Fruit fly (Drosophila melanogaster): ENCODE data around the gene Ak3.
A peak's percentile ranks its signal among the peaks of the same experiment; 100 is the strongest.

The Ak3 gene

DNA sequence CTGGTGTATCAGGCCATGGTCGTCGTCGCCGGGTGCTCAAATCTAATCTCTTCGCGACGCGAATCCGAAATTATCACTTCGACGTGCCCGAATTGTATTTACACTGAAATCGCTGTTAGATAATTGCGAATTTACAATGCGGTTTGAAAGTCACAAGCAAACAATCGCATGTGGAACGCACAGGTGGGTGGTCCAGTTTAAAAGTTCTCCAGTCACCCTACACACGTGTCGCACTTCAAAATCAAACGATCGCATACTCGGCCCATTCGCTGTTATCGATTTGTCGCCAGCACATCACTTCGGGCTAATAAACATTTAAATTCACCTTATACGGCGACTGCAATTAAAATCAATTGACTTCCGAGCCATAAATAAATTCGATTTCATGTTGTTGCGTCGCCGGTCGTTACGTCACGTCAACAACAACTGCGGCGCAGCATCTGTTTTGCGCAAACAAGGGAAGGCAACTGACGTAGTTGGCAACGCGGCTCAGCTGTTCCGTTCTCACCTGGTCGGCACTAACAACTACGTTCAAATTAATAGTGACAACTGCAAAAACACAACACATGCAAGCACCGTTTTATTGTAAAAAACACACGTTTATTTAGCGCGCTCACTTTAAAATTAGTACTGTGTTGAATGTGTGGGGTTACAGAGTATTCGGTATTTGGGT lies 26.5 kb downstream of the Ak3 start, which contains the start of gene CG6574 (continued):
- no peak for TF ChIP-seq CG8632 (GFP tag; optimal IDR thresholded peaks at IDR 0.05)
- no peak for TF ChIP-seq CG8119 (GFP tag; IDR thresholded peaks at IDR 0.05)
- no peak for TF ChIP-seq salr (GFP tag; optimal IDR thresholded peaks at IDR 0.05)
- TF ChIP-seq CG11902 (GFP tag; optimal IDR thresholded peaks at IDR 0.05), result no peak
- TF ChIP-seq fkh (GFP tag; optimal IDR thresholded peaks at IDR 0.05), result peak; percentile 77

DNA sequence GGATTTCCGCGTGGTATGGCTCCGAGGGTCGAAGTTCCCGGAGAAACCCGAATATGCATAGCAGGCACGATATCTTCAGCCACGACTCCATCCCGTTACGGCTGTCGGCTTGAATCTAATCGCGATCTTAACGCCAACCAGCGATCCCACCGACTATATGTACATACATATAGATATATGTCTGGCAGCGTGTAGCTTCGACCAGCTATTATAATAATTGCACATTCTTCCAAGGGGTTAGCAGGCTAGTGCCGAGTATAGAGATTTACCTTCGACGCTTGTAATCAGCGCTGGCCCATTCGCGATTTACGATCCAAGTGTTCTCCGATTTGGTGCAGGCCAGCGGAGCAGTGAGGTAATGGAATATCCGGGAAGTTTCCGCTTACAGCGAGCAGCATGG lies 29.7 kb downstream of the Ak3 start, which contains the start of gene CG14694:
Gene CG14694, minus strand, starts transcription at position 101 of the 400 bp plus-strand sequence.
- no peak for TF ChIP-seq CG8319 (GFP tag; optimal IDR thresholded peaks at IDR 0.05)
- no peak for TF ChIP-seq CG9139 (GFP tag; optimal IDR thresholded peaks at IDR 0.05)
- TF ChIP-seq Sox15 (GFP tag; optimal IDR thresholded peaks at IDR 0.05), result no peak
- no peak for TF ChIP-seq OdsH (GFP tag; optimal IDR thresholded peaks at IDR 0.05)
- TF ChIP-seq cyc (GFP tag; optimal IDR thresholded peaks at IDR 0.05), result no peak
- no peak for TF ChIP-seq Sox102F (GFP tag; optimal IDR thresholded peaks at IDR 0.05)
- TF ChIP-seq CG6163 (GFP tag; IDR thresholded peaks at IDR 0.05), result no peak
- no peak for TF ChIP-seq Ets96B (tag; optimal IDR thresholded peaks at IDR 0.05)
- TF ChIP-seq salr (GFP tag; optimal IDR thresholded peaks at IDR 0.05), result no peak
- no peak for TF ChIP-seq CG3919 (GFP tag; optimal IDR thresholded peaks at IDR 0.05)

DNA sequence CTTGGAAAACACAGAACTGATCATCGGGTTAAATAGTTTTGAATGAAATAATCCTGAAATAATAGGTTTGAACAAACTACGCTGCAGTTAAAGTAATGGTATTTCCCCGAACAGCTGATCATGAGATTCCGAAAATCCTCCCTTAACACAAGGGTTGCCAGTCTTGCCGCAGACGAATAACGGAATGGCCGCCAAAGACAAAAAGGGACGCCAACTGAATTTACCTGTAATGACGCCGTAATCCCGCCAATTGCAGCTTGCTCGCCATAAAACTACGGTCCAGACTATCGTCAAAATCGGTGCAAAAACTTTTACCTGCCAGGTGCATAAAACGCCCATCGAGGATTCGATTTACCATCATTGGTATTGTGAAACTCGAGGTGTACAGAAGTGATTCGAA lies 32.8 kb downstream of the Ak3 start, which contains the start of gene CG4570:
Gene CG4570, plus strand, starts transcription at position 190 of the 400 bp plus-strand sequence.
- TF ChIP-seq Hr39 (GFP tag; optimal IDR thresholded peaks at IDR 0.05), result no peak
- TF ChIP-seq CG9139 (GFP tag; optimal IDR thresholded peaks at IDR 0.05), result no peak
- TF ChIP-seq esn (GFP tag; optimal IDR thresholded peaks at IDR 0.05), result no peak
- no peak for TF ChIP-seq CG11762 (GFP tag; optimal IDR thresholded peaks at IDR 0.05; ENCODE audit: insufficient read depth)
- no peak for TF ChIP-seq CG6163 (GFP tag; IDR thresholded peaks at IDR 0.05)
- no peak for TF ChIP-seq CG4318 (GFP tag; optimal IDR thresholded peaks at IDR 0.05)
- no peak for TF ChIP-seq CG15336 (GFP tag; IDR thresholded peaks at IDR 0.05)
- no peak for TF ChIP-seq fkh (GFP tag; optimal IDR thresholded peaks at IDR 0.05)
- no peak for TF ChIP-seq CG6854 (GFP tag; optimal IDR thresholded peaks at IDR 0.05)

DNA sequence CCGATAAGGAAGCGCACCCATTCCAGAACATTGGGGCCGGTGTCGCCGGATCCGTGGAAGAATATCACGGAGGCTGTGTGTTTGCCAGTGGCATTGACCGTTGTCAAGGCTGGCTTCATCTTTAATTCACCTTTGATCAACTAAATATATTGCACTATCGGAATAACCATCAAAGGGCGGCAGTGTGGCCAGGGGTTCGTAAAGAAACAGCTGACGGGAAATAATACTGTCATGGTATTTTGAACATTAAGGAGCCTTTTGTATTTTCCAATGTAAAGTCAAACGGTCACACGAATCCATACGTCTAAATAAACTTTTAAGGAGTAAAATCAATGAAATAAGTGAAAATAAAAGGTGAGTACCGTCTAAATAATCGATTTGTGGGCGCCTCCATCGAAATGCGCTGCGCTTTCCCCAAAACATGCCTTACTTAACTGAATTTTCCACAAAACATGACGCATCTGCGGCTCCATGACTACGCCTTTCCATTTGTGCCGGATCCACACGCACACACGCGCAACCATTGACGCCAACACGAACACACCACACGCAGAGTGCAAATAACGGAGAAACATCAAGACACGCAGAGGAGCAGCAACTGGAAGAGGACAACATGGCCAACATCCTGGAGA lies 35.0 kb downstream of the Ak3 start, which contains the start of the genes CG6567 and CG4511:
Gene CG6567, minus strand, starts transcription at position 209 of the 632 bp plus-strand sequence.
Gene CG4511, plus strand, starts transcription at position 259 of the 632 bp plus-strand sequence.
- TF ChIP-seq CG4318 (GFP tag; optimal IDR thresholded peaks at IDR 0.05) (no peak), fd59A (GFP tag; optimal IDR thresholded peaks at IDR 0.05) (no peak), CG1621 (tag; optimal IDR thresholded peaks at IDR 0.05) (peak; percentile 87), Lpt (GFP tag; optimal IDR thresholded peaks at IDR 0.05) (no peak), Smox (GFP tag; optimal IDR thresholded peaks at IDR 0.05) (no peak)

DNA sequence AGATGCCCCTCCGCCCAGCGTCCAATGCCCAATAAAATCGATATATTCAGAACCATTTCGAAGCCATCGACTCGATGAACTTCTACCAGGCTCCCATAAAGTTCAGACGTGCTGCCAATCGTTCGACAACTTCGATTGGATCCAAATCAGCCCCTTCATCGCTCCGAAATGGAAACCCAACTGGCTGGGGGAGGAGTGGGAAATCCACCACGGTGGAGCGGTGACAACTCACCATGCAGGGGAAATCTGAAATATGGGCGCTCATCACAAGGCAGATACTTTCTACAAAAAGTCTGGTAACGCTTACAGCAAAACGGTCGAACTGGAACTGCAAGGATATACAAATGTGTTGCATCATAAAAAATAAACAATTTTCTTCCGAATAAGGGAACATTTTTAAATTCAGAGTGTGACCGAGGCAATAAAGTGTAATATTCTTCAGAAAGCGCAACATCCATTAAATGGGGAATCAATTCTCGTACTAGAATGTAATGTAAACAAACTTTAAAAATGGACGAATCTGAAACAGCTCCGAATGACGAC lies 37.1 kb downstream of the Ak3 start, which contains the start of gene CG4565:
Gene CG4565, plus strand, starts transcription at position 493 of the 543 bp plus-strand sequence.
- peak; percentile 49 for TF ChIP-seq fkh (GFP tag; optimal IDR thresholded peaks at IDR 0.05)
- TF ChIP-seq CG7368 (GFP tag; optimal IDR thresholded peaks at IDR 0.05), result no peak
- TF ChIP-seq Eip78C (GFP tag), result peak; percentile 24

DNA sequence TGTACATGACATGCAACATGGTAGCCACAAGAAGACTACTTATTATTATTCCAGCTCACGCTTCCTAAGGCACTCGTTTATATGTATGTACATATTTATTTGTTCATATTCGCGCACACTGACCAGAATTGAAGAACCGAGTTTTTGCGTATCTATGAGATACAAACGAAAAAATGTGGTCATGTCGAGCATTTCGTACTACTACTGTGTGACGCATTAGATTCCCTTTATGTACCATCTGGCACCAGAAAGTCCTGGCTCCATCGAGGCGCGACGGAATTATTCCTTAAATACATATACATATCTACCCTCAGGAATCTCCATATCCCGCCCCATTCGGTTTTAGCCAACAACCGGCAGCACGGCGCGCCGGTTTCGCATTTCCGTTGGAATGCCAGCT lies 38.8 kb downstream of the Ak3 start:
- TF ChIP-seq salr (GFP tag; optimal IDR thresholded peaks at IDR 0.05) (no peak), eg (GFP tag; IDR thresholded peaks at IDR 0.05) (no peak), Sox102F (GFP tag; optimal IDR thresholded peaks at IDR 0.05) (no peak), Hr4 (GFP tag; optimal IDR thresholded peaks at IDR 0.05) (no peak), CG10669 (GFP tag; optimal IDR thresholded peaks at IDR 0.05) (no peak), Eip78C (GFP tag) (peak; percentile 5), Ets96B (tag; optimal IDR thresholded peaks at IDR 0.05) (no peak)

Data from whole organism, prepupa.